Fruit fly (Drosophila melanogaster) whole organism, embryonic: ENCODE measurements around the gene MBD-like.

Source experiments
- CG10147 ChIP-seq: fragments of 200-800 bp; sonication (Bioruptor generic); optimal IDR thresholded peaks from 2 replicates; lab custom pipeline; 2019; ENCODE audit warnings: missing biosample characterization, mild to moderate bottlenecking, missing genetic modification characterization, moderate library complexity
- CG11723 ChIP-seq: fragments of 200-800 bp; sonication (Bioruptor generic); optimal IDR thresholded peaks from 2 replicates; lab custom pipeline; 2017; ENCODE audit warnings: missing biosample characterization, mild to moderate bottlenecking, missing genetic modification characterization
- CG16863 ChIP-seq: fragments of 200-800 bp; sonication (Bioruptor generic); optimal IDR thresholded peaks from 3 replicates; lab custom pipeline; 2016; ENCODE audit warnings: missing biosample characterization, missing genetic modification characterization
- CG1792 ChIP-seq: fragments of 200-800 bp; sonication (Bioruptor generic); optimal IDR thresholded peaks from 2 replicates; lab custom pipeline; 2016; ENCODE audit warnings: missing biosample characterization, missing genetic modification characterization
- CG18262 ChIP-seq: fragments of 200-800 bp; optimal IDR thresholded peaks from 3 replicates; lab custom pipeline; 2019; ENCODE audit warnings: missing biosample characterization, mild to moderate bottlenecking, missing genetic modification characterization, moderate library complexity
- CG31441 ChIP-seq: fragments of 200-800 bp; sonication (Bioruptor generic); IDR thresholded peaks from 2 replicates; pipeline ENCODE4 v1.3.6; 2022; ENCODE audit warnings: missing biosample characterization, missing genetic modification characterization
- CG4820 ChIP-seq: fragments of 200-800 bp; sonication (Bioruptor generic); optimal IDR thresholded peaks from 3 replicates; lab custom pipeline; 2016; ENCODE audit warnings: missing biosample characterization, missing genetic modification characterization
- CG6272 ChIP-seq: fragments of 200-800 bp; sonication (Bioruptor generic); IDR thresholded peaks from 2 replicates; pipeline ENCODE4 v1.3.6; 2022; ENCODE audit warnings: missing biosample characterization, missing genetic modification characterization
- CG7357 ChIP-seq: fragments of 200-800 bp; sonication (Bioruptor generic); IDR thresholded peaks from 3 replicates; pipeline ENCODE4 v1.3.6; 2022; ENCODE audit warnings: missing biosample characterization, missing genetic modification characterization
- Dp ChIP-seq: fragments of 200-800 bp; sonication (Bioruptor generic); optimal IDR thresholded peaks from 2 replicates; lab custom pipeline; 2018; ENCODE audit warnings: missing biosample characterization, mild to moderate bottlenecking, missing genetic modification characterization, moderate library complexity
- Fer3 ChIP-seq: fragments of 200-800 bp; sonication (Bioruptor generic); optimal IDR thresholded peaks from 2 replicates; lab custom pipeline; 2018; ENCODE audit warnings: missing biosample characterization, mild to moderate bottlenecking, missing genetic modification characterization, moderate library complexity
- GATAe ChIP-seq: fragments of 200-800 bp; sonication (Bioruptor generic); conservative IDR thresholded peaks from 2 replicates; pipeline ENCODE4 v1.3.6; 2022; ENCODE audit warnings: missing biosample characterization, missing genetic modification characterization
- HHEX ChIP-seq: fragments of 200-800 bp; sonication (Bioruptor generic); optimal IDR thresholded peaks from 3 replicates; lab custom pipeline; 2017; ENCODE audit warnings: missing biosample characterization, mild to moderate bottlenecking, missing genetic modification characterization, missing genetic modification reagents
- Kr ChIP-seq: fragments of 200-800 bp; sonication (Bioruptor generic); optimal IDR thresholded peaks from 2 replicates; lab custom pipeline; 2017; ENCODE audit warnings: missing biosample characterization, mild to moderate bottlenecking, missing genetic modification characterization
- Lpt ChIP-seq: fragments of >200 bp; optimal IDR thresholded peaks from 2 replicates; lab custom pipeline; 2018; ENCODE audit warnings: missing biosample characterization, missing genetic modification characterization
- Nf-YB ChIP-seq: fragments of 200-800 bp; sonication (Bioruptor generic); optimal IDR thresholded peaks from 3 replicates; lab custom pipeline; 2019; ENCODE audit warnings: missing biosample characterization, mild to moderate bottlenecking, missing genetic modification characterization, moderate library complexity
- Pdp1 ChIP-seq, 2 experiments: fragments of 200-800 bp; sonication (Bioruptor generic); optimal IDR thresholded peaks; 3 replicates each; lab custom pipeline; 2016; ENCODE audit warnings: missing biosample characterization in 2 of 2, missing genetic modification characterization in 2 of 2, mild to moderate bottlenecking in 1 of 2, moderate library complexity in 1 of 2
- Rx ChIP-seq: fragments of 200-800 bp; sonication (Bioruptor generic); IDR thresholded peaks from 2 replicates; pipeline ENCODE4 v1.3.6; 2022; ENCODE audit warnings: missing biosample characterization, missing genetic modification characterization
- Taf1 ChIP-seq: fragments of 200-800 bp; sonication (Bioruptor generic); IDR thresholded peaks from 2 replicates; pipeline ENCODE4 v1.3.6; 2022; ENCODE audit warnings: missing biosample characterization, missing genetic modification characterization
- Tbp ChIP-seq: fragments of >200 bp; optimal IDR thresholded peaks from 2 replicates; lab custom pipeline; 2018; ENCODE audit warnings: missing biosample characterization, missing genetic modification characterization
- Vsx1 ChIP-seq: fragments of 200-800 bp; sonication (Bioruptor generic); optimal IDR thresholded peaks from 2 replicates; lab custom pipeline; 2017; ENCODE audit warnings: missing biosample characterization, mild to moderate bottlenecking, missing genetic modification characterization, missing genetic modification reagents
- cato ChIP-seq: fragments of 200-800 bp; sonication (Bioruptor generic); optimal IDR thresholded peaks from 2 replicates; lab custom pipeline; 2016; ENCODE audit warnings: missing biosample characterization, missing genetic modification characterization, borderline replicate concordance
- chinmo ChIP-seq: fragments of 200-800 bp; sonication (Bioruptor generic); IDR thresholded peaks from 4 replicates; pipeline ENCODE4 v1.3.6; 2022; ENCODE audit warnings: missing biosample characterization, missing genetic modification characterization; ENCODE audit not compliant: partially characterized antibody
- crc ChIP-seq: fragments of 200-800 bp; sonication (Bioruptor generic); optimal IDR thresholded peaks from 2 replicates; lab custom pipeline; 2016; ENCODE audit warnings: missing biosample characterization, missing genetic modification characterization
- dimm ChIP-seq: fragments of 200-800 bp; sonication (Bioruptor generic); IDR thresholded peaks from 2 replicates; pipeline ENCODE4 v1.3.6; 2022; ENCODE audit warnings: missing biosample characterization, missing genetic modification characterization
- fd102C ChIP-seq: fragments of 200-800 bp; sonication (Bioruptor generic); optimal IDR thresholded peaks from 2 replicates; lab custom pipeline; 2018; ENCODE audit warnings: missing biosample characterization, mild to moderate bottlenecking, missing genetic modification characterization, moderate library complexity
- fd3F ChIP-seq: fragments of 200-800 bp; sonication (Bioruptor generic); optimal IDR thresholded peaks from 2 replicates; lab custom pipeline; 2018; ENCODE audit warnings: missing biosample characterization, mild to moderate bottlenecking, missing genetic modification characterization, moderate library complexity
- fd96Cb ChIP-seq: fragments of 200-800 bp; sonication (Bioruptor generic); optimal IDR thresholded peaks from 2 replicates; lab custom pipeline; 2018; ENCODE audit warnings: missing biosample characterization, mild to moderate bottlenecking, missing genetic modification characterization, moderate library complexity
- fru ChIP-seq: fragments of >200 bp; optimal IDR thresholded peaks from 2 replicates; lab custom pipeline; 2017
- grn ChIP-seq: fragments of 200-800 bp; sonication (Bioruptor generic); optimal IDR thresholded peaks from 3 replicates; lab custom pipeline; 2017; ENCODE audit warnings: missing biosample characterization, missing genetic modification characterization
- insv ChIP-seq, 2 experiments: fragments of 200-800 bp; sonication (Bioruptor generic); optimal IDR thresholded peaks; 3 replicates each; lab custom pipeline; 2016 to 2018; ENCODE audit warnings: missing biosample characterization in 2 of 2, missing genetic modification characterization in 2 of 2
- lilli ChIP-seq: fragments of 200-800 bp; sonication (Bioruptor generic); optimal IDR thresholded peaks from 3 replicates; lab custom pipeline; 2016; ENCODE audit warnings: missing biosample characterization, missing genetic modification characterization
- lov ChIP-seq, 2 experiments: fragments of 200-800 bp in 1 of 2; fragments of >200 bp in 1 of 2; sonication (Bioruptor generic) in 1 of 2; IDR thresholded peaks in 1 of 2; optimal IDR thresholded peaks in 1 of 2; 2 replicates in 1 of 2; 3 replicates in 1 of 2; pipeline versions ENCODE4 v1.3.6 to Lab custom; 2017 to 2022; ENCODE audit warnings: missing biosample characterization in 1 of 2, missing genetic modification characterization in 1 of 2
- mirr ChIP-seq: fragments of 200-800 bp; sonication (Bioruptor generic); optimal IDR thresholded peaks from 3 replicates; lab custom pipeline; 2018; ENCODE audit warnings: missing biosample characterization, mild to moderate bottlenecking, missing genetic modification characterization
- mld ChIP-seq: fragments of 200-800 bp; sonication (Bioruptor generic); IDR thresholded peaks from 3 replicates; pipeline ENCODE4 v1.3.6; 2022; ENCODE audit warnings: missing biosample characterization, missing genetic modification characterization; ENCODE audit not compliant: partially characterized antibody
- repo ChIP-seq: fragments of 200-800 bp; sonication (Bioruptor generic); optimal IDR thresholded peaks from 2 replicates; lab custom pipeline; 2016; ENCODE audit warnings: missing biosample characterization, missing genetic modification characterization
- row ChIP-seq: fragments of 200-800 bp; sonication (Bioruptor generic); IDR thresholded peaks from 3 replicates; pipeline ENCODE4 v1.3.6; 2022; ENCODE audit warnings: missing biosample characterization, missing genetic modification characterization
- sc ChIP-seq, 3 experiments: fragments of >200 bp in 2 of 3; fragments of 200-800 bp in 1 of 3; sonication (Bioruptor generic) in 1 of 3; optimal IDR thresholded peaks; 2 replicates in 2 of 3; 3 replicates in 1 of 3; lab custom pipeline; 2017; ENCODE audit warnings: mild to moderate bottlenecking in 1 of 3, missing biosample characterization in 1 of 3, missing genetic modification characterization in 1 of 3, missing genetic modification reagents in 1 of 3
- sens-2 ChIP-seq: fragments of 200-800 bp; sonication (Bioruptor generic); IDR thresholded peaks from 2 replicates; pipeline ENCODE4 v1.3.6; 2022; ENCODE audit warnings: missing biosample characterization, missing genetic modification characterization
- slou ChIP-seq: fragments of 200-800 bp; sonication (Bioruptor generic); optimal IDR thresholded peaks from 3 replicates; lab custom pipeline; 2016; ENCODE audit warnings: missing biosample characterization, missing genetic modification characterization
- slp2 ChIP-seq: fragments of 200-800 bp; sonication (Bioruptor generic); optimal IDR thresholded peaks from 2 replicates; lab custom pipeline; 2016; ENCODE audit warnings: missing biosample characterization, missing genetic modification characterization
- tll ChIP-seq, 2 experiments: fragments of 200-800 bp in 1 of 2; fragments of >200 bp in 1 of 2; sonication (Bioruptor generic) in 1 of 2; optimal IDR thresholded peaks; 2 replicates each; lab custom pipeline; 2017 to 2019; ENCODE audit warnings: missing biosample characterization in 2 of 2, missing genetic modification characterization in 2 of 2, mild to moderate bottlenecking in 1 of 2, moderate library complexity in 1 of 2
- trem ChIP-seq: fragments of 200-800 bp; optimal IDR thresholded peaks from 3 replicates; lab custom pipeline; 2019; ENCODE audit warnings: missing biosample characterization, mild to moderate bottlenecking, missing genetic modification characterization, moderate library complexity
- z ChIP-seq: fragments of 200-800 bp; sonication (Bioruptor generic); IDR thresholded peaks from 3 replicates; pipeline ENCODE4 v1.3.6; 2022; ENCODE audit warnings: missing biosample characterization, missing genetic modification characterization
- zfh2 ChIP-seq: fragments of 200-800 bp; sonication (Bioruptor generic); optimal IDR thresholded peaks from 2 replicates; lab custom pipeline; 2016; ENCODE audit warnings: missing biosample characterization, missing genetic modification characterization

Gene MBD-like

DNA sequence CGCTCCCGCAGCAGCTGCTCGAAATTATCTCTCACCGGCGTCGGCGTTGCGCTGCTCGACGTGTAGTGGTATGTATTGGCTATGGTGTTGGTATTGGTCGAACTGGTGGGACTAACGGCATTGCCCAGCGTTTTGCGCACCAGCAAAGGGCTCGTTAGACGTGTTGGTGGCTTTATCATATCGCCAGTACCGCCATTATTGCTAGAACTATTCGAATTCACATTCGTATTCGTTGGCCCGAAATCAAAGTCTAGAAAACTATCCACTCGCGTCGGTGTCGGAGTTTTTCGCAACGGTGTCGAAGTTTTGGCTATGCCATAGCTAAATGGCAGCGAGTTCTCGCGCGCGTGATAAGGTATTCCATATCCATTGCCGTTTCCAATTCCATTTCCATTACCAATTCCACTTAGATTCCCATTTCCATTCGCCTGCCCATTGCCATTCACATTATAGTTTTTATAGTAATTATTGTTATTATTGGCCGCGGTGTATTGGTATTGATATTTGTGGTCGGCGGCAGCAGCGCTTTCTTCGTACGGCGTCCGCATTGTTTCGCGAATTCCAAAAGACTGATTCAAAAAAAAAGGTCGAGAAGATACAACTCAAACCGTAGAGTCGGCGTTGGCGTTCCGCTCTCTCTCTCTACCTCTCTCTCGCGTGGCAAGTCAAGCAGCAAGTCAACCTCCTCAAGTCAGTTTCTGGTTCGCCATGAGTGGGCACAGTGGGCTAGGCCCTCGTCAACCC is 27.0 kb upstream of the MBD-like start, which contains the start of gene by (continued):
- TF ChIP-seq CG16863 (GFP tag; lab: Kevin White, UChicago) (no peak), row (no peak), trem (tag; lab: Kevin White, UChicago) (no peak), CG6272 (GFP tag; lab: Robert Waterston, UW) (no peak), Rx (GFP tag; lab: Robert Waterston, UW) (no peak), Lpt (no peak), sc (optimal IDR thresholded peaks at IDR 0.05; lab: Kevin White, UChicago) (no peak), sc (GFP tag; optimal IDR thresholded peaks at IDR 0.05; lab: Kevin White, UChicago) (no peak), lilli (GFP tag; lab: Kevin White, UChicago) (no peak), fd3F (GFP tag; lab: Kevin White, UChicago) (no peak), Taf1 (no peak), fd102C (GFP tag; lab: Kevin White, UChicago) (no peak), tll (GFP tag; optimal IDR thresholded peaks at IDR 0.05; lab: Kevin White, UChicago) (no peak), CG4820 (GFP tag; lab: Kevin White, UChicago) (no peak), CG31441 (GFP tag; lab: Robert Waterston, UW) (no peak), mirr (GFP tag; lab: Kevin White, UChicago) (peak; percentile 16), Tbp (GFP tag; lab: Kevin White, UChicago) (no peak), chinmo (GFP tag; lab: Robert Waterston, UW) (peak; percentile 83; the same call in 3 of the 4 replicates), HHEX (no peak), dimm (GFP tag; lab: Robert Waterston, UW) (no peak), CG7357 (no peak), fru (lab: Kevin White, UChicago) (no peak)
- TF ChIP-seq, all 482 proteins: peak for 26

DNA sequence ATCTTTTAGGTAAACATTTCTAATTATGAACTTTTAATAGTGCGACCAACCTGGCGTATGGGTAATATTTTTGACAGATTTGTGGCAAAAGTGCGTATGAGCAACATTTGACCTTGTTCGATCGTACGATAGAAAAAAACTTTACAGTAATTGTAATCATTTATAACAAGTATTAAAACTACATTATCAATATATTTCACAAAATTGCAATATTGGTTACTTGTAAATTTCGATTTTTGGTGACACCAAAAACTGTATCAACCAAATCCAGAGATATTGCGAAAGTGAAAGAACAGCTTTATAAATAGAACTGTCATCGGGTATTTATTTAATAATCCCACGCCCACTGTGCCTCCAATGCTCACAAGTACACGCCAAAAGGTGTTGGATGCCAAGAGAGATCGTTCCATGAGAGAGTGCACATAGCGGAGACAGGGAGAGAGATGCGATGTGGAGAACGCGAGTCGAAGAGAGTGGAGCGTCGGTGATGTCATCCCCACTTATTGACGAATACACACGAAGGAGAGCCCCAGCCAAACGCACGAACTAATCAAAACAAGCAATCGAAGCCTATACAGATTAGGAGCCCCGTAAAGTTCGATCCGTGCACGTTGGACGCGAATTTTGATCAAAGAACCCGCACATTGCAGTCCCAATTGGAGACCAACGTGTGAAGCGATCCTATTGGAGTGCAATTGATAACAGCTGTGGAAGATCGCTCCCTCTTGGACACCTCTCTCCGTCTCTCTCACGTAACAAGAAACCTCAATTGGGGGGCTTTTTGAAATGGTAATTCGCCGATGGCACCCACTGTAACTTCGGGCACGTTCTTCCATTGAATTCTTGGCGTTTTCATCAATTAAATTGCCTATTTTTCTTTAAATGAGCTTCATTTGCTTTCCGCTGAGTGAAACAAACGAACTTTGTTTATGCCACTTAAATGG is 26.1 kb upstream of the MBD-like start:
- TF ChIP-seq Vsx1: peak; percentile 93
- TF ChIP-seq GATAe (GFP tag; lab: Robert Waterston, UW): 0 out of 2 replicates have a peak, but pooled peaks have one; percentile 15
- TF ChIP-seq cato (GFP tag; lab: Kevin White, UChicago): peak; percentile 87
- peak; percentile 97 for TF ChIP-seq CG10147
- TF ChIP-seq sens-2: peak; percentile 33; the same call in 1 of the 2 replicates
- TF ChIP-seq lov (optimal IDR thresholded peaks at IDR 0.05; lab: Kevin White, UChicago): no peak
- no peak for TF ChIP-seq lov (GFP tag; IDR thresholded peaks at IDR 0.05; lab: Robert Waterston, UW)
- TF ChIP-seq zfh2 (GFP tag; lab: Kevin White, UChicago): peak; percentile 95
- TF ChIP-seq mld (GFP tag; lab: Robert Waterston, UW): no peak
- peak; percentile 84 for TF ChIP-seq slou (GFP tag; lab: Kevin White, UChicago)
- peak; percentile 94 for TF ChIP-seq fd96Cb
- TF ChIP-seq Nf-YB (GFP tag; lab: Kevin White, UChicago): peak; percentile 86
- TF ChIP-seq Dp (GFP tag; lab: Kevin White, UChicago): peak; percentile 13
- TF ChIP-seq slp2: peak; percentile 93
- TF ChIP-seq Fer3 (tag; lab: Kevin White, UChicago): peak; percentile 89
- peak; percentile 96 for TF ChIP-seq CG11723 (GFP tag; lab: Kevin White, UChicago)
- TF ChIP-seq grn (GFP tag; lab: Kevin White, UChicago): peak; percentile 38
- peak; percentile 86 for TF ChIP-seq CG1792 (GFP tag; lab: Kevin White, UChicago)
- peak; percentile 99 for TF ChIP-seq CG18262 (tag; lab: Kevin White, UChicago)
- 0 out of 3 replicates have a peak, but pooled peaks have one; percentile 5 for TF ChIP-seq z (GFP tag; lab: Robert Waterston, UW)
- peak; percentile 84 to 96 for TF ChIP-seq Pdp1 (GFP tag; optimal IDR thresholded peaks at IDR 0.05; lab: Kevin White, UChicago)
- peak; percentile 40 to 78 for TF ChIP-seq insv (GFP tag; optimal IDR thresholded peaks at IDR 0.05; lab: Kevin White, UChicago)
- peak; percentile 20 for TF ChIP-seq fd102C (GFP tag; lab: Kevin White, UChicago)
- no peak for TF ChIP-seq Kr (GFP tag; lab: Kevin White, UChicago)
- TF ChIP-seq crc: peak; percentile 86
- TF ChIP-seq repo (GFP tag; lab: Kevin White, UChicago): peak; percentile 82
